Fruit fly (Drosophila melanogaster): ENCODE measurements around the gene CG31937.

CG31937 gene

dm6 chr2L:1715699-1716333 lies 13.9 kb upstream of the CG31937 start, which contains the start of gene frtz (continued):
- TF ChIP-seq Xrp1 (GFP tag; IDR thresholded peaks at IDR 0.05) (0 out of 2 replicates have a peak, but pooled peaks have one; percentile 24), CG17359 (tag; optimal IDR thresholded peaks at IDR 0.05) (no peak), grn (GFP tag; optimal IDR thresholded peaks at IDR 0.05) (peak; percentile 42), NC2β (GFP tag; optimal IDR thresholded peaks at IDR 0.05) (no peak), CG4404 (GFP tag; IDR thresholded peaks at IDR 0.05) (no peak), gsb-n (tag; optimal IDR thresholded peaks at IDR 0.05) (no peak), Ptx1 (GFP tag; IDR thresholded peaks at IDR 0.05) (no peak), cad (GFP tag; optimal IDR thresholded peaks at IDR 0.05) (no peak), NC2α (GFP tag; optimal IDR thresholded peaks at IDR 0.05) (no peak), Lhr (GFP tag; optimal IDR thresholded peaks at IDR 0.05) (peak; percentile 78), Atf6 (GFP tag; IDR thresholded peaks at IDR 0.05) (no peak), CG10431 (GFP tag; optimal IDR thresholded peaks at IDR 0.05) (no peak), CG16863 (GFP tag; optimal IDR thresholded peaks at IDR 0.05) (no peak), so (GFP tag; IDR thresholded peaks at IDR 0.05) (no peak), Sry-β (GFP tag; optimal IDR thresholded peaks at IDR 0.05) (no peak), Opbp (GFP tag; IDR thresholded peaks at IDR 0.05; ENCODE audit: partially characterized antibody) (peak; percentile 92), Spps (tag; optimal IDR thresholded peaks at IDR 0.05) (no peak), CG4707 (GFP tag; optimal IDR thresholded peaks at IDR 0.05) (no peak), D19B (GFP tag; optimal IDR thresholded peaks at IDR 0.05) (no peak), dan (GFP tag; IDR thresholded peaks at IDR 0.05) (no peak), Sry-δ (GFP tag; optimal IDR thresholded peaks at IDR 0.05) (peak; percentile 95), tap (tag; optimal IDR thresholded peaks at IDR 0.05) (no peak), pita (GFP tag; optimal IDR thresholded peaks at IDR 0.05) (peak; percentile 85), Sin3A (optimal IDR thresholded peaks at IDR 0.05) (peak; percentile 30), pum (GFP tag; optimal IDR thresholded peaks at IDR 0.05) (no peak), CG14014 (GFP tag; IDR thresholded peaks at IDR 0.05) (0 out of 2 replicates have a peak, but pooled peaks have one; percentile 5), Jarid2 (GFP tag; optimal IDR thresholded peaks at IDR 0.05) (no peak), Dek (tag; optimal IDR thresholded peaks at IDR 0.05) (peak; percentile 33), CG1233 (GFP tag; optimal IDR thresholded peaks at IDR 0.05) (no peak), Rfx (GFP tag; IDR thresholded peaks at IDR 0.05) (peak; percentile 54; the same call in 1 of the 2 replicates), Dip2 (GFP tag; IDR thresholded peaks at IDR 0.05) (no peak), Oli (tag; optimal IDR thresholded peaks at IDR 0.05) (no peak), Ada2b (GFP tag; IDR thresholded peaks at IDR 0.05) (no peak), CG32772 (GFP tag; IDR thresholded peaks at IDR 0.05) (no peak), CG15514 (GFP tag; optimal IDR thresholded peaks at IDR 0.05) (peak; percentile 73), zf30C (GFP tag; optimal IDR thresholded peaks at IDR 0.05) (no peak), CG6813 (GFP tag; optimal IDR thresholded peaks at IDR 0.05) (no peak), Med (GFP tag) (peak; percentile 88), HmgZ (tag; optimal IDR thresholded peaks at IDR 0.05) (peak; percentile 60), Asciz (GFP tag; optimal IDR thresholded peaks at IDR 0.05) (no peak), NfI (GFP tag; optimal IDR thresholded peaks at IDR 0.05) (no peak), CG18011 (GFP tag; optimal IDR thresholded peaks at IDR 0.05) (no peak), CG14050 (GFP tag; IDR thresholded peaks at IDR 0.05) (no peak), CG6175 (GFP tag; IDR thresholded peaks at IDR 0.05) (no peak), cg (GFP tag; optimal IDR thresholded peaks at IDR 0.05) (no peak), CG17328 (GFP tag; IDR thresholded peaks at IDR 0.05) (no peak), gfzf (GFP tag; optimal IDR thresholded peaks at IDR 0.05) (peak; percentile 51), CG3726 (GFP tag; IDR thresholded peaks at IDR 0.05) (no peak), Hr78 (GFP tag; optimal IDR thresholded peaks at IDR 0.05) (no peak), CG7839 (tag; optimal IDR thresholded peaks at IDR 0.05) (no peak), CG5245 (GFP tag; optimal IDR thresholded peaks at IDR 0.05) (no peak)

Measured in whole organism, embryonic.